Fruit fly (Drosophila melanogaster) whole organism, embryonic: Measurements from ENCODE around the gene dgt2.

Experiments used
- Antp ChIP-seq: fragments of 200-800 bp; sonication (Bioruptor generic); optimal IDR thresholded peaks from 3 replicates; lab custom pipeline; 2016; ENCODE audit warnings: missing biosample characterization, missing genetic modification characterization
- Atf6 ChIP-seq: fragments of 200-800 bp; sonication (Bioruptor generic); IDR thresholded peaks from 2 replicates; pipeline ENCODE4 v1.3.6; 2022; ENCODE audit warnings: missing biosample characterization, missing genetic modification characterization
- B-H2 ChIP-seq: fragments of 200-800 bp; sonication (Bioruptor generic); optimal IDR thresholded peaks from 2 replicates; lab custom pipeline; 2018; ENCODE audit warnings: missing biosample characterization, mild to moderate bottlenecking, missing genetic modification characterization
- BEAF-32 ChIP-seq: fragments of 200-800 bp; sonication (Bioruptor generic); optimal IDR thresholded peaks from 3 replicates; lab custom pipeline; 2017; ENCODE audit warnings: missing biosample characterization, missing genetic modification characterization, mild to moderate bottlenecking, moderate library complexity, missing genetic modification reagents
- CG1024 ChIP-seq: fragments of 200-800 bp; sonication (Bioruptor generic); IDR thresholded peaks from 2 replicates; pipeline ENCODE4 v1.3.6; 2022; ENCODE audit warnings: missing biosample characterization, missing genetic modification characterization
- CG12744 ChIP-seq: fragments of 200-800 bp; sonication (Bioruptor generic); optimal IDR thresholded peaks from 2 replicates; lab custom pipeline; 2016; ENCODE audit warnings: missing biosample characterization, missing genetic modification characterization
- CG13775 ChIP-seq: fragments of 200-800 bp; sonication (Bioruptor generic); optimal IDR thresholded peaks from 3 replicates; lab custom pipeline; 2017; ENCODE audit warnings: missing biosample characterization, mild to moderate bottlenecking, missing genetic modification characterization
- CG16779 ChIP-seq: fragments of 200-800 bp; sonication (Bioruptor generic); IDR thresholded peaks from 2 replicates; pipeline ENCODE4 v1.3.6; 2022; ENCODE audit warnings: missing biosample characterization, missing genetic modification characterization
- CG17385 ChIP-seq: fragments of 200-800 bp; sonication (Bioruptor generic); optimal IDR thresholded peaks from 3 replicates; lab custom pipeline; 2018; ENCODE audit warnings: missing biosample characterization, mild to moderate bottlenecking, missing genetic modification characterization
- CG17802 ChIP-seq: fragments of 200-800 bp; sonication (Bioruptor generic); optimal IDR thresholded peaks from 2 replicates; lab custom pipeline; 2018; ENCODE audit warnings: missing biosample characterization, mild to moderate bottlenecking, missing genetic modification characterization, moderate library complexity
- CG17912 ChIP-seq: fragments of 200-800 bp; sonication (Bioruptor generic); optimal IDR thresholded peaks from 2 replicates; lab custom pipeline; 2018; ENCODE audit warnings: missing biosample characterization, mild to moderate bottlenecking, missing genetic modification characterization
- CG1832 ChIP-seq: fragments of 200-800 bp; sonication (Bioruptor generic); optimal IDR thresholded peaks from 2 replicates; lab custom pipeline; 2017; ENCODE audit warnings: missing biosample characterization, mild to moderate bottlenecking, missing genetic modification characterization, inconsistent platforms
- CG31365 ChIP-seq: fragments of 200-800 bp; sonication (Bioruptor generic); optimal IDR thresholded peaks from 2 replicates; lab custom pipeline; 2018; ENCODE audit warnings: missing biosample characterization, mild to moderate bottlenecking, missing genetic modification characterization
- CG31441 ChIP-seq: fragments of 200-800 bp; sonication (Bioruptor generic); IDR thresholded peaks from 2 replicates; pipeline ENCODE4 v1.3.6; 2022; ENCODE audit warnings: missing biosample characterization, missing genetic modification characterization
- CG3726 ChIP-seq: fragments of 200-800 bp; sonication (Bioruptor generic); IDR thresholded peaks from 3 replicates; pipeline ENCODE4, ENCODE4 v1.3.6; 2022; ENCODE audit warnings: missing biosample characterization, missing genetic modification characterization
- CG3995 ChIP-seq: fragments of 200-800 bp; sonication (Bioruptor generic); optimal IDR thresholded peaks from 3 replicates; lab custom pipeline; 2016; ENCODE audit warnings: missing biosample characterization, missing genetic modification characterization
- CG6689 ChIP-seq: fragments of 200-800 bp; sonication (Bioruptor generic); IDR thresholded peaks from 2 replicates; pipeline ENCODE4 v1.3.6; 2022; ENCODE audit warnings: missing biosample characterization, missing genetic modification characterization
- CG7963 ChIP-seq: fragments of 200-800 bp; sonication (Bioruptor generic); IDR thresholded peaks from 3 replicates; pipeline ENCODE4 v1.3.6; 2022; ENCODE audit warnings: missing biosample characterization, missing genetic modification characterization; ENCODE audit not compliant: partially characterized antibody
- CG8765 ChIP-seq: fragments of 200-800 bp; sonication (Bioruptor generic); IDR thresholded peaks from 2 replicates; pipeline ENCODE4 v1.3.6; 2022; ENCODE audit warnings: missing biosample characterization, missing genetic modification characterization
- Camta ChIP-seq: fragments of 200-800 bp; sonication (Bioruptor generic); optimal IDR thresholded peaks from 2 replicates; lab custom pipeline; 2016; ENCODE audit warnings: missing biosample characterization, missing genetic modification characterization
- Chrac-16 ChIP-seq: fragments of 200-800 bp; sonication (Bioruptor generic); optimal IDR thresholded peaks from 3 replicates; lab custom pipeline; 2016; ENCODE audit warnings: missing biosample characterization, missing genetic modification characterization
- Hmr ChIP-seq: fragments of 200-800 bp; sonication (Bioruptor generic); optimal IDR thresholded peaks from 3 replicates; lab custom pipeline; 2017; ENCODE audit warnings: mild to moderate bottlenecking, missing biosample characterization, missing genetic modification reagents, missing genetic modification characterization
- Max ChIP-seq: fragments of 200-800 bp; sonication (Bioruptor generic); optimal IDR thresholded peaks from 2 replicates; lab custom pipeline; 2016; ENCODE audit warnings: missing biosample characterization, mild to moderate bottlenecking, missing genetic modification characterization
- Mes4 ChIP-seq: fragments of 200-800 bp; sonication (Bioruptor generic); optimal IDR thresholded peaks from 2 replicates; lab custom pipeline; 2016; ENCODE audit warnings: missing biosample characterization, missing genetic modification characterization
- Pdp1 ChIP-seq, 2 experiments: fragments of 200-800 bp; sonication (Bioruptor generic); optimal IDR thresholded peaks; 3 replicates each; lab custom pipeline; 2016; ENCODE audit warnings: missing biosample characterization in 2 of 2, missing genetic modification characterization in 2 of 2, mild to moderate bottlenecking in 1 of 2, moderate library complexity in 1 of 2
- abd-A ChIP-seq: fragments of 200-800 bp; sonication (Bioruptor generic); optimal IDR thresholded peaks from 3 replicates; lab custom pipeline; 2019; ENCODE audit warnings: missing biosample characterization, mild to moderate bottlenecking, missing genetic modification characterization, moderate library complexity
- ap ChIP-seq: fragments of 200-800 bp; sonication (Bioruptor generic); IDR thresholded peaks from 2 replicates; pipeline ENCODE4 v1.3.6; 2022; ENCODE audit warnings: missing biosample characterization, missing genetic modification characterization
- danr ChIP-seq: fragments of 200-800 bp; sonication (Bioruptor generic); IDR thresholded peaks from 2 replicates; pipeline ENCODE4 v1.3.6; 2022; ENCODE audit warnings: missing biosample characterization, missing genetic modification characterization
- dmrt99B ChIP-seq: fragments of 200-800 bp; sonication (Bioruptor generic); optimal IDR thresholded peaks from 2 replicates; lab custom pipeline; 2018; ENCODE audit warnings: missing biosample characterization, mild to moderate bottlenecking, missing genetic modification characterization, moderate library complexity
- emc ChIP-seq: fragments of 200-800 bp; sonication (Bioruptor generic); optimal IDR thresholded peaks from 2 replicates; lab custom pipeline; 2016; ENCODE audit warnings: missing biosample characterization, missing genetic modification characterization
- en ChIP-seq: fragments of 200-800 bp; sonication (Bioruptor generic); optimal IDR thresholded peaks from 2 replicates; lab custom pipeline; 2016; ENCODE audit warnings: missing biosample characterization, missing genetic modification characterization
- eve ChIP-seq, 2 experiments: fragments of >200 bp; optimal IDR thresholded peaks; 2 replicates each; lab custom pipeline; 2017; ENCODE audit warnings: missing biosample characterization in 2 of 2, missing genetic modification characterization in 2 of 2
- ewg ChIP-seq: fragments of 200-800 bp; sonication (Bioruptor generic); optimal IDR thresholded peaks from 3 replicates; lab custom pipeline; 2017; ENCODE audit warnings: mild to moderate bottlenecking, missing biosample characterization, missing genetic modification reagents, missing genetic modification characterization
- fd102C ChIP-seq: fragments of 200-800 bp; sonication (Bioruptor generic); optimal IDR thresholded peaks from 2 replicates; lab custom pipeline; 2018; ENCODE audit warnings: missing biosample characterization, mild to moderate bottlenecking, missing genetic modification characterization, moderate library complexity
- fru ChIP-seq: fragments of >200 bp; optimal IDR thresholded peaks from 2 replicates; lab custom pipeline; 2017
- her ChIP-seq: fragments of 200-800 bp; sonication (Bioruptor generic); optimal IDR thresholded peaks from 2 replicates; lab custom pipeline; 2016; ENCODE audit warnings: missing biosample characterization, missing genetic modification characterization
- hth ChIP-seq: fragments of >200 bp; optimal IDR thresholded peaks from 2 replicates; lab custom pipeline; 2017; ENCODE audit warnings: inconsistent platforms
- ind ChIP-seq: fragments of 200-800 bp; sonication (Bioruptor generic); optimal IDR thresholded peaks from 3 replicates; lab custom pipeline; 2016; ENCODE audit warnings: missing biosample characterization, missing genetic modification characterization
- lilli ChIP-seq: fragments of 200-800 bp; sonication (Bioruptor generic); optimal IDR thresholded peaks from 3 replicates; lab custom pipeline; 2016; ENCODE audit warnings: missing biosample characterization, missing genetic modification characterization
- nmo ChIP-seq: fragments of 200-800 bp; sonication (Bioruptor generic); optimal IDR thresholded peaks from 2 replicates; lab custom pipeline; 2018; ENCODE audit warnings: missing biosample characterization, mild to moderate bottlenecking, missing genetic modification characterization, moderate library complexity
- repo ChIP-seq: fragments of 200-800 bp; sonication (Bioruptor generic); optimal IDR thresholded peaks from 2 replicates; lab custom pipeline; 2016; ENCODE audit warnings: missing biosample characterization, missing genetic modification characterization
- sc ChIP-seq, 3 experiments: fragments of >200 bp in 2 of 3; fragments of 200-800 bp in 1 of 3; sonication (Bioruptor generic) in 1 of 3; optimal IDR thresholded peaks; 2 replicates in 2 of 3; 3 replicates in 1 of 3; lab custom pipeline; 2017; ENCODE audit warnings: mild to moderate bottlenecking in 1 of 3, missing biosample characterization in 1 of 3, missing genetic modification characterization in 1 of 3, missing genetic modification reagents in 1 of 3
- so ChIP-seq: fragments of 200-800 bp; sonication (Bioruptor generic); IDR thresholded peaks from 3 replicates; pipeline ENCODE4 v1.3.6; 2022; ENCODE audit warnings: missing biosample characterization, missing genetic modification characterization
- sug ChIP-seq: fragments of 200-800 bp; optimal IDR thresholded peaks from 2 replicates; lab custom pipeline; 2019; ENCODE audit warnings: missing biosample characterization, mild to moderate bottlenecking, missing genetic modification characterization, moderate library complexity
- trh ChIP-seq: fragments of 200-800 bp; sonication (Bioruptor generic); optimal IDR thresholded peaks from 2 replicates; lab custom pipeline; 2016; ENCODE audit warnings: missing biosample characterization, missing genetic modification characterization
- vvl ChIP-seq: fragments of 200-800 bp; sonication (Bioruptor generic); IDR thresholded peaks from 2 replicates; pipeline ENCODE4 v1.3.6; 2022; ENCODE audit warnings: missing biosample characterization, missing genetic modification characterization
- wdn ChIP-seq: fragments of 200-800 bp; sonication (Bioruptor generic); IDR thresholded peaks from 2 replicates; pipeline ENCODE4 v1.3.6; 2022; ENCODE audit warnings: missing biosample characterization, missing genetic modification characterization
- wek ChIP-seq: fragments of 200-800 bp; sonication (Bioruptor generic); optimal IDR thresholded peaks from 3 replicates; lab custom pipeline; 2018; ENCODE audit warnings: missing biosample characterization, mild to moderate bottlenecking, missing genetic modification characterization, moderate library complexity
- zen ChIP-seq: fragments of 200-800 bp; sonication (Bioruptor generic); optimal IDR thresholded peaks from 3 replicates; lab custom pipeline; 2018; ENCODE audit warnings: missing biosample characterization, mild to moderate bottlenecking, missing genetic modification characterization, moderate library complexity
- zfh2 ChIP-seq: fragments of 200-800 bp; sonication (Bioruptor generic); optimal IDR thresholded peaks from 2 replicates; lab custom pipeline; 2016; ENCODE audit warnings: missing biosample characterization, missing genetic modification characterization

dgt2 gene

dm6 chr2L:12004211-12004979, 14.7 kb downstream of the dgt2 start (continued):
- TF ChIP-seq nmo (no peak), CG13775 (GFP tag; lab: Kevin White, UChicago) (peak; percentile 10), CG17802 (tag; lab: Kevin White, UChicago) (peak; percentile 43), vvl (GFP tag; lab: Robert Waterston, UW) (no peak), sc (optimal IDR thresholded peaks at IDR 0.05; lab: Kevin White, UChicago) (no peak), sc (GFP tag; optimal IDR thresholded peaks at IDR 0.05; lab: Kevin White, UChicago) (peak; percentile 85), ind (GFP tag; lab: Kevin White, UChicago) (no peak), ewg (peak; percentile 33), fd102C (peak; percentile 88), CG8765 (GFP tag; lab: Robert Waterston, UW) (no peak), Hmr (GFP tag; lab: Kevin White, UChicago) (peak; percentile 78), CG7963 (no peak), zen (no peak), CG3726 (GFP tag; lab: Robert Waterston, UW) (no peak), repo (GFP tag; lab: Kevin White, UChicago) (no peak), Antp (GFP tag; lab: Kevin White, UChicago) (peak; percentile 33), Atf6 (GFP tag; lab: Robert Waterston, UW) (no peak), CG31365 (tag; lab: Kevin White, UChicago) (peak; percentile 77), fru (lab: Kevin White, UChicago) (no peak), trh (GFP tag; lab: Kevin White, UChicago) (peak; percentile 58), eve (GFP tag; optimal IDR thresholded peaks at IDR 0.05; lab: Kevin White, UChicago) (no peak), zfh2 (no peak), CG3995 (GFP tag; lab: Kevin White, UChicago) (peak; percentile 4), emc (GFP tag; lab: Kevin White, UChicago) (peak; percentile 35), wdn (GFP tag; lab: Robert Waterston, UW) (no peak), CG16779 (GFP tag; lab: Robert Waterston, UW) (no peak), Chrac-16 (GFP tag; lab: Kevin White, UChicago) (no peak), CG1832 (GFP tag; lab: Kevin White, UChicago) (no peak), Camta (GFP tag; lab: Kevin White, UChicago) (peak; percentile 72), CG31441 (GFP tag; lab: Robert Waterston, UW) (no peak), Max (GFP tag; lab: Kevin White, UChicago) (peak; percentile 24), wek (peak; percentile 88), CG6689 (GFP tag; lab: Robert Waterston, UW) (no peak), so (GFP tag; lab: Robert Waterston, UW) (no peak), dmrt99B (tag; lab: Kevin White, UChicago) (peak; percentile 50), CG17912 (GFP tag; lab: Kevin White, UChicago) (peak; percentile 75), abd-A (peak; percentile 97), B-H2 (GFP tag; lab: Kevin White, UChicago) (peak; percentile 53), CG1024 (GFP tag; lab: Robert Waterston, UW) (no peak), ap (GFP tag; lab: Robert Waterston, UW) (no peak), CG12744 (GFP tag; lab: Kevin White, UChicago) (peak; percentile 34), sug (tag; lab: Kevin White, UChicago) (peak; percentile 85), lilli (GFP tag; lab: Kevin White, UChicago) (peak; percentile 35), Mes4 (GFP tag; lab: Kevin White, UChicago) (peak; percentile 63), BEAF-32 (peak; percentile 58), danr (GFP tag; lab: Robert Waterston, UW) (no peak), Pdp1 (GFP tag; optimal IDR thresholded peaks at IDR 0.05; lab: Kevin White, UChicago) (peak; percentile 46 to 55), en (GFP tag; lab: Kevin White, UChicago) (peak; percentile 30), hth (lab: Kevin White, UChicago) (no peak), her (GFP tag; lab: Kevin White, UChicago) (peak; percentile 69), CG17385 (GFP tag; lab: Kevin White, UChicago) (peak; percentile 91)
